Worm (Caenorhabditis elegans) whole organism, L2 larva: ENCODE results near the gene ZK402.5.

ENCODE experiments used
- C34F6.9 ChIP-seq: fragments of 150-350 bp; optimal IDR thresholded peaks from 2 replicates; lab custom pipeline; 2014; ENCODE audit warnings: missing biosample characterization, missing genetic modification characterization
- F13H6.1 ChIP-seq: sonication (generic microtip); optimal IDR thresholded peaks from 2 replicates; lab custom pipeline; 2016; ENCODE audit warnings: missing genetic modification characterization, missing compliant biosample characterization
- R02D3.7 ChIP-seq: fragments of 150-350 bp; optimal IDR thresholded peaks from 2 replicates; lab custom pipeline; 2014; ENCODE audit warnings: missing biosample characterization, missing genetic modification characterization
- alr-1 ChIP-seq: fragments of 150-350 bp; optimal IDR thresholded peaks from 2 replicates; lab custom pipeline; 2014; ENCODE audit warnings: missing biosample characterization, missing genetic modification characterization
- aly-2 ChIP-seq: fragments of 150-350 bp; optimal IDR thresholded peaks from 2 replicates; lab custom pipeline; 2014; ENCODE audit warnings: missing biosample characterization, missing genetic modification characterization
- ama-1 ChIP-seq: fragments of 150-350 bp; optimal IDR thresholded peaks from 2 replicates; lab custom pipeline; 2018; ENCODE audit warnings: inconsistent platforms
- blmp-1 ChIP-seq: sonication (generic microtip); optimal IDR thresholded peaks from 2 replicates; lab custom pipeline; 2017; ENCODE audit warnings: missing genetic modification characterization, mild to moderate bottlenecking, missing compliant biosample characterization, antibody characterized with exemption, moderate library complexity; ENCODE audit not compliant: insufficient read depth
- crh-2 ChIP-seq: sonication (generic microtip); optimal IDR thresholded peaks from 2 replicates; lab custom pipeline; 2017; ENCODE audit warnings: missing biosample characterization, missing genetic modification characterization
- dmd-4 ChIP-seq: sonication (generic microtip); optimal IDR thresholded peaks from 2 replicates; lab custom pipeline; 2017; ENCODE audit warnings: missing biosample characterization, missing genetic modification characterization
- egl-27 ChIP-seq: sonication (generic microtip); optimal IDR thresholded peaks from 3 replicates; lab custom pipeline; 2017; ENCODE audit warnings: missing biosample characterization, missing genetic modification reagents, missing genetic modification characterization
- elt-3 ChIP-seq: sonication (generic microtip); optimal IDR thresholded peaks from 2 replicates; lab custom pipeline; 2017; ENCODE audit warnings: missing biosample characterization, missing genetic modification characterization
- gmeb-1 ChIP-seq: fragments of 150-350 bp; optimal IDR thresholded peaks from 2 replicates; lab custom pipeline; 2014; ENCODE audit warnings: missing biosample characterization, missing genetic modification characterization
- lin-11 ChIP-seq: fragments of 150-350 bp; sonication (generic microtip); optimal IDR thresholded peaks from 2 replicates; lab custom pipeline; 2014; ENCODE audit warnings: missing biosample characterization, missing genetic modification characterization, inconsistent platforms, mixed read lengths
- lin-13 ChIP-seq: fragments of 150-350 bp; optimal IDR thresholded peaks from 2 replicates; lab custom pipeline; 2014; ENCODE audit warnings: missing biosample characterization, missing genetic modification reagents, missing genetic modification characterization
- lsy-2 ChIP-seq, 2 experiments: fragments of 150-350 bp in 1 of 2; sonication (generic microtip) in 1 of 2; optimal IDR thresholded peaks; 2 replicates each; lab custom pipeline; 2014 to 2017; ENCODE audit warnings: missing biosample characterization in 2 of 2, missing genetic modification characterization in 2 of 2
- mab-5 ChIP-seq: fragments of 150-350 bp; optimal IDR thresholded peaks from 2 replicates; lab custom pipeline; 2014; ENCODE audit warnings: missing biosample characterization, missing genetic modification characterization
- mbf-1 ChIP-seq: sonication (generic microtip); optimal IDR thresholded peaks from 2 replicates; lab custom pipeline; 2017; ENCODE audit warnings: missing biosample characterization, missing genetic modification characterization
- nhr-10 ChIP-seq: sonication (generic microtip); optimal IDR thresholded peaks from 2 replicates; lab custom pipeline; 2017; ENCODE audit warnings: missing biosample characterization, missing genetic modification characterization
- nhr-129 ChIP-seq: fragments of 150-350 bp; optimal IDR thresholded peaks from 2 replicates; lab custom pipeline; 2014; ENCODE audit warnings: missing biosample characterization, missing genetic modification characterization
- nhr-21 ChIP-seq: fragments of 150-350 bp; optimal IDR thresholded peaks from 2 replicates; lab custom pipeline; 2014; ENCODE audit warnings: missing biosample characterization, missing genetic modification characterization
- nhr-23 ChIP-seq: fragments of 150-350 bp; optimal IDR thresholded peaks from 2 replicates; lab custom pipeline; 2014; ENCODE audit warnings: missing biosample characterization, missing genetic modification reagents, missing genetic modification characterization
- nhr-6 ChIP-seq: fragments of 150-350 bp; optimal IDR thresholded peaks from 2 replicates; lab custom pipeline; 2014; ENCODE audit warnings: missing biosample characterization, missing genetic modification characterization
- peb-1 ChIP-seq: fragments of 150-350 bp; optimal IDR thresholded peaks from 2 replicates; lab custom pipeline; 2014; ENCODE audit warnings: missing biosample characterization, missing genetic modification characterization
- sem-4 ChIP-seq: fragments of 150-350 bp; optimal IDR thresholded peaks from 2 replicates; lab custom pipeline; 2014; ENCODE audit warnings: missing biosample characterization, missing genetic modification reagents, missing genetic modification characterization
- skn-1 ChIP-seq: sonication (generic microtip); optimal IDR thresholded peaks from 2 replicates; lab custom pipeline; 2017; ENCODE audit warnings: missing biosample characterization, missing genetic modification characterization
- snpc-4 ChIP-seq: fragments of 150-350 bp; optimal IDR thresholded peaks from 2 replicates; lab custom pipeline; 2014; ENCODE audit warnings: missing biosample characterization, missing genetic modification characterization
- unc-39 ChIP-seq: fragments of 150-350 bp; optimal IDR thresholded peaks from 2 replicates; lab custom pipeline; 2014; ENCODE audit warnings: missing biosample characterization, missing genetic modification characterization
- unc-55 ChIP-seq: fragments of 150-350 bp; sonication (generic microtip); optimal IDR thresholded peaks from 3 replicates; lab custom pipeline; 2014; ENCODE audit warnings: missing biosample characterization, missing genetic modification reagents, missing genetic modification characterization
- unc-62 ChIP-seq: fragments of 150-350 bp; optimal IDR thresholded peaks from 2 replicates; lab custom pipeline; 2014; ENCODE audit warnings: missing biosample characterization, missing genetic modification reagents, missing genetic modification characterization
- ztf-11 ChIP-seq: sonication (generic microtip); optimal IDR thresholded peaks from 2 replicates; lab custom pipeline; 2017; ENCODE audit warnings: missing biosample characterization, missing genetic modification characterization
- ztf-4 ChIP-seq: fragments of 150-350 bp; optimal IDR thresholded peaks from 2 replicates; lab custom pipeline; 2014; ENCODE audit warnings: missing biosample characterization, missing genetic modification characterization

Gene ZK402.5

DNA sequence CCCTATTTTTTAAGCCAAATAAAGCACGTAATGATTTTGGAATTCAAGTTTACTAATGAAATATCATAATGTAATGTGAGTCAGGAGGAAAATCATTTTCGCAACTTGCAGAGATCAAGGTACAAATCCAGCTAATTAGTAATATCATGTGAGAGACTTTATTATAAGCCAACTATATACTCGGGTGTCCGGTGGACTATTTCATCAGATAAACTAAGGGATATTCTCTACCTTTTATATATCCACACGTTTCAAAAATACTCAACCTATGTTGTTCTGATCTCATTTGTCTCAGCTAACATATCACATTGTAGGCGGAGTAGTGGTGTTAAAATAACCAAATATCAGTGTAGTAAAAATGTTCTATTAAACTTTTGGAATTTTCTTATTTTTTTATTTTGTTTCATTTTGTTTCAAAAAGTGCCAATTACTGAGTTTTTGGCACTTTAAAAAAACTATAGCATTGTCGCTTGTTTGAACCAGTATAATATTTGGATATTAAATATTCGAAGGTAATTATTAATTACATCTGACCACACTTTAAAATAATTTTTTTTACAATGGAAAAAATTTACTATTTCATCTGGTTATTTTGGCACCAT is 11.7 kb downstream of the ZK402.5 start (continued):
- TF ChIP-seq unc-39 (tag; lab: Kevin White, UChicago) (no peak), aly-2 (tag; lab: Kevin White, UChicago) (peak; percentile 59), nhr-10 (tag; lab: Kevin White, UChicago) (peak; percentile 85), lin-13 (GFP tag; lab: Kevin White, UChicago) (peak; percentile 93), blmp-1 (tag; lab: Kevin White, UChicago) (no peak), mbf-1 (tag; lab: Kevin White, UChicago) (peak; percentile 62)

DNA sequence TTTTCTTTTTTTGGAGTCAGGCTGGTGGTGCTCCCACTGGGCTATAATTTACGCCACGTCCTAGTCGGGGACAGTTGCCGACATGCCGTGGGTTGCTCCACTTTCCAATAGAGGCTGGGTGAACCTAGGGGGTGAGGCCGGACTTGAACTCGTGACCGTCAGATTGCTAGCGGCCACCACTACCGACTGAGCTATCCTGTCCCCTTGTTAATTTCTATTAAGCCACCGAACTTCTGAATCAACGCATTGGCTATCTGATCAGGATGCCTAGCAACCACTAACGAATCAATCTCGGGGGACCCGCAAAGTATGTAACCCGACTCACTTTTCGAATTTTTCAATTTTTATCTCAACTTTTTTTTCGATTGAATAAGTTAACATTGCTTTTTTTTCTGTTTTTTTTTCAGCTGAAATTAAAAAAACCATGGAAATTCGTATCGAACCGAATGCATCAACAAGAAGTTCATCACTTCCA is 14.2 kb downstream of the ZK402.5 start, which contains the start of gene F56C3.1:
Gene F56C3.1, plus strand, starts transcription at position 425 of the 475 bp plus-strand sequence.
- TF ChIP-seq sem-4 (tag; lab: Kevin White, UChicago): no peak
- no peak for TF ChIP-seq skn-1 (tag; lab: Kevin White, UChicago)
- TF ChIP-seq F13H6.1 (tag; lab: Kevin White, UChicago): no peak
- TF ChIP-seq elt-3: no peak
- TF ChIP-seq ztf-11 (tag; lab: Kevin White, UChicago): no peak
- TF ChIP-seq alr-1 (tag; lab: Kevin White, UChicago): no peak
- no peak for TF ChIP-seq mab-5 (tag; lab: Kevin White, UChicago)
- no peak for TF ChIP-seq peb-1 (tag; lab: Kevin White, UChicago)
- TF ChIP-seq lin-11 (tag; lab: Kevin White, UChicago): no peak
- no peak for TF ChIP-seq unc-62 (GFP tag; lab: Kevin White, UChicago)
- no peak for TF ChIP-seq mbf-1 (tag; lab: Kevin White, UChicago)
- TF ChIP-seq, all 48 proteins: peak for 0

DNA sequence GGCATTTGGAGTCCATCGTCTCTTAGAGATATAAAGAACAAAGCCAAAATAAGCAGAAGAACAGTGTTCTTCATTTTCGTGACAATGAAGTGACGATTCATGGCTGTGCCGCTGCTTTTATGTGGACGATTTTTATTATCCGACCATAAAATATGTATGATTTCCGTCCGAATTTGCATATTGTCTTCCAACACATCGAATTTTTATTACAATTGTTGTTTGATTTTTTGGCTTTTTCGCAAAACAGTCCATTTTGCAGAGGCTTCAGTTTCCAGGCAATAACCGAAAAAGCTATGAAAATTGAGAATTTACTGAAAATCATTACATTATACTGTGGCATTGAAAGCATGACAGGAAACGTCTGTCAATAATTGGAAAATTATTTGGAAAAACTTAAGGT is 16.6 kb downstream of the ZK402.5 start, which contains the start of gene F56C3.8:
Gene F56C3.8, minus strand, starts transcription at position 101 of the 400 bp plus-strand sequence.
- TF ChIP-seq crh-2 (tag; lab: Kevin White, UChicago) (no peak), ama-1 (no peak), nhr-23 (tag; lab: Kevin White, UChicago) (no peak), skn-1 (tag; lab: Kevin White, UChicago) (no peak), egl-27 (tag; lab: Kevin White, UChicago) (no peak), lin-13 (GFP tag; lab: Kevin White, UChicago) (no peak), unc-39 (tag; lab: Kevin White, UChicago) (no peak), lsy-2 (tag; optimal IDR thresholded peaks at IDR 0.05; lab: Kevin White, UChicago) (no peak), dmd-4 (no peak), nhr-129 (tag; lab: Kevin White, UChicago) (no peak), nhr-6 (tag; lab: Kevin White, UChicago) (no peak), alr-1 (tag; lab: Kevin White, UChicago) (no peak), C34F6.9 (tag; lab: Kevin White, UChicago) (no peak)
- TF ChIP-seq, all 48 proteins: peak for 0

DNA sequence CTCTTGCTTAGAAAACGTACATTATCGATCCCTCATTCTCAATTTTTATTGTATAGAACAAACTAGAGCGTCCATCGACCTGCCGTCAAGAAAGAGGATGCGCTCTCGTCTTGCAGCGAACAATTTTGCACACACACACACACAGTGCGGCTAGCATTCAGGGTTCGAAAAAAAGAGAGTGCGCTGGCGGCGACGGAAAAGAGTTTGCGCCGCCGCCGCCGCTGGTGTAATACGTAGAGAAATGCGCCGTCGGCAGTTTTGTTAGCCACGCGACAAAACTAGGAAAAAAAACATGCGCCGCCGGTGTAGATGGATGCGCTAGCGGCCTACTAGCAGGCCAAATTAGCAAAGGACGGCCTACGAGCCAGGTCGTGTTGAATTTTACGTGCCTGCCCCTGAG is 17.6 kb downstream of the ZK402.5 start:
- TF ChIP-seq ztf-4 (tag; lab: Kevin White, UChicago) (no peak), ztf-11 (tag; lab: Kevin White, UChicago) (no peak), lin-13 (GFP tag; lab: Kevin White, UChicago) (no peak), gmeb-1 (tag; lab: Kevin White, UChicago) (no peak), nhr-10 (tag; lab: Kevin White, UChicago) (no peak), unc-55 (no peak), mab-5 (tag; lab: Kevin White, UChicago) (no peak), lin-11 (tag; lab: Kevin White, UChicago) (no peak), R02D3.7 (tag; lab: Kevin White, UChicago) (no peak), aly-2 (tag; lab: Kevin White, UChicago) (no peak), nhr-23 (tag; lab: Kevin White, UChicago) (no peak), nhr-21 (no peak)

DNA sequence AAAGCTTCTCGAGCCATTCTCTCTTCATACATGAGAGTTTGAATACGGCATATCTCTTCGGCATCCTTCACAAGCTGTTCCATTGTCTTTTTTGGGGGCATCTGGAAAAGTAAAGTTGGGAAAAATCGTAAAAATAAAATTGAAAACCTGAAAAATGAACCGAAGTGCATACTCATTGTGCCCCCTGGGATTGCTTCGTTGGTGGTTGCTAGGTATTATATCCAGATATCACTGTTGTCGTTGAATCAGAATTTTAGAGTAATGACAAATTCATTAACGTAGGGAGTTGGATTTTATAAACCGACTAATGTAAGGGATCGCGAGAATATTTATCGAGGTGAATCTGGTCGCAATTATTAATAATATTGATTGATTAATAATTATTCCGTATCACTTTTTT is 19.6 kb downstream of the ZK402.5 start, which contains the start of gene F56C3.10:
Gene F56C3.10, minus strand, starts transcription at position 101 of the 400 bp plus-strand sequence.
- TF ChIP-seq skn-1 (tag; lab: Kevin White, UChicago): no peak
- TF ChIP-seq ama-1: no peak
- TF ChIP-seq crh-2 (tag; lab: Kevin White, UChicago): no peak
- TF ChIP-seq snpc-4: no peak
- TF ChIP-seq nhr-129 (tag; lab: Kevin White, UChicago): no peak
